Worm (Caenorhabditis elegans) whole organism, midembryonic: ENCODE measurements around the gene ocr-4.

Experiments used
- T22C8.4 ChIP-seq: fragments of 200-800 bp; sonication (Bioruptor generic); IDR thresholded peaks from 2 replicates; pipeline ENCODE4 v1.3.6; 2022; ENCODE audit warnings: missing genetic modification characterization, missing compliant biosample characterization
- cog-1 ChIP-seq: sonication (generic microtip); optimal IDR thresholded peaks from 2 replicates; lab custom pipeline; 2016; ENCODE audit warnings: missing genetic modification characterization, missing compliant biosample characterization
- flt-1 ChIP-seq: fragments of 200-800 bp; sonication (Bioruptor generic); IDR thresholded peaks from 2 replicates; pipeline ENCODE4 v1.3.6; 2022; ENCODE audit warnings: missing genetic modification characterization, missing compliant biosample characterization
- med-1 ChIP-seq: sonication (generic microtip); optimal IDR thresholded peaks from 2 replicates; lab custom pipeline; 2017; ENCODE audit warnings: missing genetic modification characterization, mild to moderate bottlenecking, missing compliant biosample characterization, antibody characterized with exemption, missing genetic modification reagents; ENCODE audit not compliant: insufficient read depth
- ref-1 ChIP-seq: fragments of 200-800 bp; sonication (Bioruptor generic); conservative IDR thresholded peaks from 2 replicates; pipeline ENCODE4 v1.3.6; 2022; ENCODE audit warnings: missing genetic modification reagents, missing genetic modification characterization, missing compliant biosample characterization
- tab-1 ChIP-seq: fragments of 200-800 bp; sonication (Bioruptor generic); IDR thresholded peaks from 2 replicates; pipeline ENCODE4 v1.3.6; 2022; ENCODE audit warnings: missing genetic modification characterization, missing compliant biosample characterization
- ztf-23 ChIP-seq: fragments of 200-800 bp; sonication (Bioruptor generic); IDR thresholded peaks from 2 replicates; pipeline ENCODE4 v1.3.6; 2022; ENCODE audit warnings: missing genetic modification reagents, missing genetic modification characterization, missing compliant biosample characterization
- ztf-29 ChIP-seq: fragments of 200-800 bp; sonication (Bioruptor generic); IDR thresholded peaks from 2 replicates; pipeline ENCODE4 v1.3.6; 2022; ENCODE audit warnings: missing genetic modification reagents, missing genetic modification characterization, missing compliant biosample characterization

ce11 chrIV:7285839-7286238, 46.8 kb downstream of the ocr-4 start, which contains the start of gene C06E4.8:
- TF ChIP-seq T22C8.4 (GFP tag; lab: Robert Waterston, UW) (no peak), ref-1 (GFP tag; lab: Robert Waterston, UW) (no peak), tab-1 (GFP tag; lab: Robert Waterston, UW) (no peak), flt-1 (GFP tag; lab: Robert Waterston, UW) (no peak), cog-1 (tag; lab: Kevin White, UChicago) (no peak), ztf-29 (GFP tag; lab: Robert Waterston, UW) (no peak), ztf-23 (no peak), med-1 (GFP tag; lab: Kevin White, UChicago) (no peak)
